Worm (Caenorhabditis elegans) whole organism, midembryonic: Measurements from ENCODE around the gene T10C6.15.

Experiments used
- T22C8.4 ChIP-seq: fragments of 200-800 bp; sonication (Bioruptor generic); IDR thresholded peaks from 2 replicates; pipeline ENCODE4 v1.3.6; 2022; ENCODE audit warnings: missing genetic modification characterization, missing compliant biosample characterization
- cog-1 ChIP-seq: sonication (generic microtip); optimal IDR thresholded peaks from 2 replicates; lab custom pipeline; 2016; ENCODE audit warnings: missing genetic modification characterization, missing compliant biosample characterization
- flt-1 ChIP-seq: fragments of 200-800 bp; sonication (Bioruptor generic); IDR thresholded peaks from 2 replicates; pipeline ENCODE4 v1.3.6; 2022; ENCODE audit warnings: missing genetic modification characterization, missing compliant biosample characterization
- klf-2 ChIP-seq: fragments of 200-800 bp; sonication (Bioruptor generic); conservative IDR thresholded peaks from 2 replicates; pipeline ENCODE4 v1.3.6; 2022; ENCODE audit warnings: missing genetic modification reagents, missing genetic modification characterization, missing compliant biosample characterization
- ref-1 ChIP-seq: fragments of 200-800 bp; sonication (Bioruptor generic); conservative IDR thresholded peaks from 2 replicates; pipeline ENCODE4 v1.3.6; 2022; ENCODE audit warnings: missing genetic modification reagents, missing genetic modification characterization, missing compliant biosample characterization
- tab-1 ChIP-seq: fragments of 200-800 bp; sonication (Bioruptor generic); IDR thresholded peaks from 2 replicates; pipeline ENCODE4 v1.3.6; 2022; ENCODE audit warnings: missing genetic modification characterization, missing compliant biosample characterization
- ztf-29 ChIP-seq: fragments of 200-800 bp; sonication (Bioruptor generic); IDR thresholded peaks from 2 replicates; pipeline ENCODE4 v1.3.6; 2022; ENCODE audit warnings: missing genetic modification reagents, missing genetic modification characterization, missing compliant biosample characterization

- no peak for TF ChIP-seq tab-1
- no peak for TF ChIP-seq ref-1
- no peak for TF ChIP-seq flt-1 (GFP tag; lab: Robert Waterston, UW)
- no peak for TF ChIP-seq cog-1
- TF ChIP-seq ztf-29 (GFP tag; lab: Robert Waterston, UW) = no peak
- no peak for TF ChIP-seq T22C8.4 (GFP tag; lab: Robert Waterston, UW)
- TF ChIP-seq klf-2 (GFP tag; lab: Robert Waterston, UW) = no peak
Measured at ce11 chrV:16045837-16046236, at the start of gene T10C6.15.
